Worm (Caenorhabditis elegans) whole organism, late embryonic: Measurements from ENCODE around the gene B0416.11.

Experiments
- ama-1 ChIP-seq: fragments of 150-350 bp; optimal IDR thresholded peaks from 2 replicates; lab custom pipeline; 2014
- ceh-9 ChIP-seq: sonication (generic microtip); optimal IDR thresholded peaks from 2 replicates; lab custom pipeline; 2016; ENCODE audit warnings: mild to moderate bottlenecking, missing genetic modification characterization, inconsistent platforms, missing compliant biosample characterization
- nhr-11 ChIP-seq: fragments of 150-350 bp; optimal IDR thresholded peaks from 2 replicates; lab custom pipeline; 2014; ENCODE audit warnings: missing biosample characterization, missing genetic modification characterization
- rnt-1 ChIP-seq: sonication (generic microtip); optimal IDR thresholded peaks from 2 replicates; lab custom pipeline; 2016; ENCODE audit warnings: missing genetic modification characterization, missing compliant biosample characterization

ce11 chrX:9248083-9248805 lies 34.7 kb downstream of the B0416.11 start:
- TF ChIP-seq nhr-11 (tag; lab: Kevin White, UChicago) (no peak), ama-1 (lab: Kevin White, UChicago) (no peak), ceh-9 (tag; lab: Kevin White, UChicago) (no peak), rnt-1 (tag; lab: Kevin White, UChicago) (no peak)
